Fruit fly (Drosophila melanogaster) whole organism, adult: ENCODE data around the gene CG43740.

Source experiments
- CG11617 ChIP-seq: fragments of 200-800 bp; sonication (Bioruptor generic); optimal IDR thresholded peaks from 2 replicates; lab custom pipeline; 2017; ENCODE audit warnings: mild to moderate bottlenecking, missing biosample characterization, missing genetic modification reagents, missing genetic modification characterization
- CG12768 ChIP-seq: fragments of 200-800 bp; sonication (Bioruptor generic); optimal IDR thresholded peaks from 2 replicates; lab custom pipeline; 2017; ENCODE audit warnings: missing biosample characterization, missing genetic modification characterization, mild to moderate bottlenecking, moderate library complexity, missing genetic modification reagents
- CG14711 ChIP-seq: fragments of 200-800 bp; sonication (Bioruptor generic); optimal IDR thresholded peaks from 2 replicates; lab custom pipeline; 2018; ENCODE audit warnings: missing biosample characterization, mild to moderate bottlenecking, missing genetic modification characterization, moderate library complexity
- CG1620 ChIP-seq: fragments of 200-800 bp; sonication (Bioruptor generic); optimal IDR thresholded peaks from 2 replicates; lab custom pipeline; 2016; ENCODE audit warnings: missing biosample characterization, missing genetic modification characterization
- CG33017 ChIP-seq: fragments of 200-800 bp; sonication (Bioruptor generic); optimal IDR thresholded peaks from 2 replicates; lab custom pipeline; 2018; ENCODE audit warnings: missing biosample characterization, mild to moderate bottlenecking, missing genetic modification characterization, moderate library complexity
- CG5204 ChIP-seq: fragments of 200-800 bp; sonication (Bioruptor generic); optimal IDR thresholded peaks from 2 replicates; lab custom pipeline; 2016; ENCODE audit warnings: missing biosample characterization, missing genetic modification characterization
- CG7045 ChIP-seq: fragments of 200-800 bp; sonication (Bioruptor generic); optimal IDR thresholded peaks from 2 replicates; lab custom pipeline; 2017; ENCODE audit warnings: missing biosample characterization, mild to moderate bottlenecking, missing genetic modification characterization
- CG7101 ChIP-seq: fragments of 200-800 bp; sonication (Bioruptor generic); optimal IDR thresholded peaks from 2 replicates; lab custom pipeline; 2018; ENCODE audit warnings: missing biosample characterization, mild to moderate bottlenecking, missing genetic modification characterization, moderate library complexity
- Clk ChIP-seq: fragments of 200-800 bp; sonication (Bioruptor generic); optimal IDR thresholded peaks from 2 replicates; lab custom pipeline; 2017; ENCODE audit warnings: missing biosample characterization, missing genetic modification characterization
- Crg-1 ChIP-seq: fragments of 200-800 bp; sonication (Bioruptor generic); optimal IDR thresholded peaks from 2 replicates; lab custom pipeline; 2016; ENCODE audit warnings: missing biosample characterization, missing genetic modification characterization
- Hr96 ChIP-seq: fragments of 200-800 bp; sonication (Bioruptor generic); optimal IDR thresholded peaks from 2 replicates; lab custom pipeline; 2016; ENCODE audit warnings: missing biosample characterization, missing genetic modification characterization
- Mnt ChIP-seq: fragments of 200-800 bp; sonication (Bioruptor generic); optimal IDR thresholded peaks from 2 replicates; lab custom pipeline; 2016; ENCODE audit warnings: missing biosample characterization, mild to moderate bottlenecking, missing genetic modification characterization
- bab1 ChIP-seq: fragments of 200-800 bp; sonication (Bioruptor generic); optimal IDR thresholded peaks from 3 replicates; lab custom pipeline; 2019; ENCODE audit warnings: missing biosample characterization, mild to moderate bottlenecking, missing genetic modification characterization, moderate library complexity
- cic ChIP-seq: fragments of 200-800 bp; sonication (Bioruptor generic); optimal IDR thresholded peaks from 2 replicates; lab custom pipeline; 2017; ENCODE audit warnings: missing biosample characterization, mild to moderate bottlenecking, missing genetic modification characterization, moderate library complexity
- cnc ChIP-seq, 2 experiments: fragments of >200 bp; optimal IDR thresholded peaks; 2 replicates each; lab custom pipeline; 2017
- kay ChIP-seq: fragments of 200-800 bp; sonication (Bioruptor generic); peaks from one replicate; lab custom pipeline; 2016; ENCODE audit warnings: missing biosample characterization, missing genetic modification characterization, borderline replicate concordance
- ovo ChIP-seq: fragments of 200-800 bp; sonication (Bioruptor generic); optimal IDR thresholded peaks from 2 replicates; lab custom pipeline; 2016; ENCODE audit warnings: missing biosample characterization, missing genetic modification characterization
- pad ChIP-seq: fragments of 200-800 bp; sonication (Bioruptor generic); optimal IDR thresholded peaks from 3 replicates; lab custom pipeline; 2017; ENCODE audit warnings: missing biosample characterization, missing genetic modification characterization, mild to moderate bottlenecking, moderate library complexity, missing genetic modification reagents
- tj ChIP-seq: fragments of 200-800 bp; sonication (Bioruptor generic); optimal IDR thresholded peaks from 3 replicates; lab custom pipeline; 2017; ENCODE audit warnings: missing biosample characterization, mild to moderate bottlenecking, missing genetic modification characterization, moderate library complexity
- toe ChIP-seq: fragments of 200-800 bp; sonication (Bioruptor generic); optimal IDR thresholded peaks from 2 replicates; lab custom pipeline; 2016; ENCODE audit warnings: missing biosample characterization, missing genetic modification characterization

CG43740 gene

DNA sequence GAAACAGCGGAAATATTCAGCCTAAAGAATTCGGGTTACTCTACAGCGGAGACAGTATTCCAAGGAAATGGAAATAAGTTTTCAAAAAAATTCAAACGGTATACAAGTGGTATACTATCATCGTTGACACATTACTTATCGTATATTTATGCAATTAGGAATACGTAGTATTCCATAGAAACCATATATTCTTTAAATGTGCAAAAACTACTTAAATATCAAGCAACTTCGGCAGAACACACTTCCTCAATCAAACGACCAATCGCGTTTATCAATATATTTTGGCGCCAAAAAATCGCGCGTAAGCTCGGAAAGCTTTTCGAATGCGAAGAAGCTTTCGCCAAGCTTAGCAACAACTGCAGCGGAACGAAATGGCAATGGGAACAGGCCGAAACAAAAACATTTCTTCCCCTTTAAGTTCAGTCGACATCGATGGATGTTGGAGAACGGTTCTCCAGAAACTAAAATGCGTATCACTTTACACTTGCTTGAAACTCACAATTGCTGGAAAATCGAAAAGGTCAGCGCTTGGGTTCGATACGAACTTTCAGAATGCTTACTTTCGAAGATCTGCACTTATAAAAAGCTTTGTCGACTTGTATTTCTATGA lies 14.4 kb upstream of the CG43740 start:
- no peak for TF ChIP-seq CG14711 (tag; lab: Kevin White, UChicago)
- peak; percentile 10 for TF ChIP-seq CG1620 (GFP tag; lab: Kevin White, UChicago)
- no peak for TF ChIP-seq Hr96 (GFP tag; lab: Kevin White, UChicago)
- no peak for TF ChIP-seq kay
- TF ChIP-seq Clk, result no peak
- TF ChIP-seq Crg-1 (GFP tag; lab: Kevin White, UChicago), result no peak
- peak; percentile 71 for TF ChIP-seq tj (GFP tag; lab: Kevin White, UChicago)
- TF ChIP-seq pad (GFP tag; lab: Kevin White, UChicago), result peak; percentile 97
- no peak for TF ChIP-seq CG33017 (tag; lab: Kevin White, UChicago)
- no peak for TF ChIP-seq cnc (optimal IDR thresholded peaks at IDR 0.05; lab: Kevin White, UChicago)
- no peak for TF ChIP-seq CG7101 (tag; lab: Kevin White, UChicago)
- no peak for TF ChIP-seq toe
- peak; percentile 36 for TF ChIP-seq bab1 (GFP tag; lab: Kevin White, UChicago)
- no peak for TF ChIP-seq CG12768 (GFP tag; lab: Kevin White, UChicago)
- no peak for TF ChIP-seq CG7045 (GFP tag; lab: Kevin White, UChicago)
- no peak for TF ChIP-seq CG5204 (GFP tag; lab: Kevin White, UChicago)
- TF ChIP-seq cic (GFP tag; lab: Kevin White, UChicago), result peak; percentile 27
- TF ChIP-seq ovo (GFP tag; lab: Kevin White, UChicago), result no peak
- no peak for TF ChIP-seq Mnt (GFP tag; lab: Kevin White, UChicago)
- TF ChIP-seq CG11617 (GFP tag; lab: Kevin White, UChicago), result no peak

DNA sequence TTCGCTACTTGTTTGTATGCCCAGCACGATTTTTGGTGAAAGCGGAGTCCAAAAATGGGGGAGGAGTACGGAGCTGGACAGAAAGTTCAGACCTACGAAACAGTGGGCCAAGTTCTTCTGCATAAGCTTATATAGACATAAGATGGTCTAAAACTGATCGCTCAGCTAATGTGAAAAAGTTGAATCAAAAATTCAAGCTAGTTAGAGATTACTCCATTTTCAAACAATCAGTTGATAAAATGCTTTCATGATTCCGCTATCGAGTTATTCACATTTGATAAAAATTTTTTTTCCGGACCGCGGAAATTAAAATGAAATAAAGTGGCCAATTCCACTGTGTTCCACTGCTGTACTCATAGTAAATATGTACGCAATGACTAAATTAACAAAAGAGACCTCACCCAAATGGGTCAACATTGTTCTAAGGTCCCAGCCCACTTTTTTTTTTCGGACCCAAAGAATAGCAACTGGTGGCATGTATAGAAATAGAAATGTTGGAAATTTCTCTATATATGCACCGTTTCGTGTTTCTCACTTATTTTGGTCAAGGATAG lies 12.9 kb upstream of the CG43740 start:
- TF ChIP-seq ovo (GFP tag; lab: Kevin White, UChicago) (no peak), CG7045 (GFP tag; lab: Kevin White, UChicago) (no peak), CG7101 (tag; lab: Kevin White, UChicago) (no peak), Crg-1 (GFP tag; lab: Kevin White, UChicago) (no peak), cnc (optimal IDR thresholded peaks at IDR 0.05; lab: Kevin White, UChicago) (no peak), cic (GFP tag; lab: Kevin White, UChicago) (no peak), CG11617 (GFP tag; lab: Kevin White, UChicago) (no peak), toe (no peak), pad (GFP tag; lab: Kevin White, UChicago) (no peak), CG33017 (tag; lab: Kevin White, UChicago) (no peak)

- peak; percentile 73 for TF ChIP-seq tj (GFP tag; lab: Kevin White, UChicago)
- no peak for TF ChIP-seq CG11617 (GFP tag; lab: Kevin White, UChicago)
Observed at dm6 chrX:10322292-10322691, 11.2 kb upstream of the CG43740 start.

- TF ChIP-seq CG7101 (tag; lab: Kevin White, UChicago), result peak; percentile 19
- TF ChIP-seq Mnt (GFP tag; lab: Kevin White, UChicago), result peak; percentile 9
- peak; percentile 9 for TF ChIP-seq CG14711 (tag; lab: Kevin White, UChicago)
- TF ChIP-seq CG1620 (GFP tag; lab: Kevin White, UChicago), result peak; percentile 15
- TF ChIP-seq cic (GFP tag; lab: Kevin White, UChicago), result no peak
- peak; percentile 20 for TF ChIP-seq CG5204 (GFP tag; lab: Kevin White, UChicago)
- TF ChIP-seq CG11617 (GFP tag; lab: Kevin White, UChicago), result peak; percentile 57
- peak; percentile 66 for TF ChIP-seq tj (GFP tag; lab: Kevin White, UChicago)
- TF ChIP-seq bab1 (GFP tag; lab: Kevin White, UChicago), result no peak
- TF ChIP-seq ovo (GFP tag; lab: Kevin White, UChicago), result peak; percentile 94
Observed at dm6 chrX:10324836-10325566, 8.5 kb upstream of the CG43740 start.

DNA sequence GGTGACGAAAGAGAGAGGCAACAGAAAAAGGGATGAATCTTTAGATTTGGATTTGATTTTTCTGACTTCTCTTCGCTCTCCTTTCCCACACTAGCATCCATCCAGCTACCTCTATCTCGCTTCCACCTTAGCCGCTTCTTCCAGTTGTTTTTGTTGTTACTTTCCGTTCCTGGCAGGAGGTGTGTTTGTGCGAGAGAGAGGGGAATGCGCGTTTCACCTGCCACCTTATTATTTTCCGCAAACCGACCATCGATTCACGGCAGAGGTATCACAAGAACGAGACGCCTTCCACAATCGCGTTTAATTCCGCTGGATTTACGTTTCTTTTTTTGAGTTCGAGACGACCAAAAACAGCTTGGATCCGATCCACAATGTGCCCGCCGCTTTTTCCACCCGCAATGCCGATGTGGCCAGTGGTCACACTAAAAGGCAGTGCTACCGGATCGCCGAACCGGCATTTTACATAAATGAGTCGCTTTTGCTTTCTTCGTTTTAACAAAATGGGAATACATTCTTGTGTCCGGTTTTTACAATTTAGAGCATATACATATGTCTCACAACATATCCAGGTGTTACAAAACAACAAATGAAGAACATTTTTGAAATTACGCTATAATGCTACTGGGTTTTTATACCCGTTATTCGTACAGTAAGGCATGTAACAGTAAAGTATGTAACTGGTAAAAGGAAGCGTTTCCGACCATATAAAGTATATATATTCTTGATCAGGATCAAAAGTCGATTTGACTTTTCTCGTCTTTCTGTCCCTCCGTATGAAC lies 7.7 kb upstream of the CG43740 start, which contains the start of gene alpha-Man-Ia:
Gene alpha-Man-Ia (minus strand): TSS at position 392 of the 779 bp plus-strand sequence.
- TF ChIP-seq CG33017 (tag; lab: Kevin White, UChicago), result no peak
- TF ChIP-seq toe, result peak; percentile 8
- TF ChIP-seq Mnt (GFP tag; lab: Kevin White, UChicago), result peak; percentile 46
- no peak for TF ChIP-seq CG7045 (GFP tag; lab: Kevin White, UChicago)
- peak; percentile 39 for TF ChIP-seq CG5204 (GFP tag; lab: Kevin White, UChicago)
- TF ChIP-seq bab1 (GFP tag; lab: Kevin White, UChicago), result peak; percentile 39
- no peak for TF ChIP-seq Clk
- TF ChIP-seq kay, result no peak
- TF ChIP-seq cic (GFP tag; lab: Kevin White, UChicago), result no peak
- no peak for TF ChIP-seq ovo (GFP tag; lab: Kevin White, UChicago)
- TF ChIP-seq CG14711 (tag; lab: Kevin White, UChicago), result no peak
- no peak for TF ChIP-seq tj (GFP tag; lab: Kevin White, UChicago)
- TF ChIP-seq CG11617 (GFP tag; lab: Kevin White, UChicago), result no peak
- no peak for TF ChIP-seq cnc (optimal IDR thresholded peaks at IDR 0.05; lab: Kevin White, UChicago)
- TF ChIP-seq Hr96 (GFP tag; lab: Kevin White, UChicago), result no peak
- no peak for TF ChIP-seq CG7101 (tag; lab: Kevin White, UChicago)
- TF ChIP-seq CG12768 (GFP tag; lab: Kevin White, UChicago), result no peak
- TF ChIP-seq pad (GFP tag; lab: Kevin White, UChicago), result peak; percentile 4
- TF ChIP-seq CG1620 (GFP tag; lab: Kevin White, UChicago), result peak; percentile 48
- peak; percentile 42 for TF ChIP-seq Crg-1 (GFP tag; lab: Kevin White, UChicago)
